Worm (Caenorhabditis elegans) whole organism, early embryonic: ENCODE measurements around the gene B0228.7.

ENCODE experiments used
- B0310.2 ChIP-seq: sonication (generic microtip); optimal IDR thresholded peaks from 2 replicates; lab custom pipeline; 2016; ENCODE audit warnings: mild to moderate bottlenecking, missing genetic modification characterization, missing compliant biosample characterization
- F13C5.2 ChIP-seq: sonication (generic microtip); optimal IDR thresholded peaks from 2 replicates; lab custom pipeline; 2017; ENCODE audit warnings: mild to moderate bottlenecking, missing genetic modification characterization, inconsistent platforms, missing compliant biosample characterization
- aly-1 ChIP-seq: sonication (generic microtip); optimal IDR thresholded peaks from 2 replicates; lab custom pipeline; 2016; ENCODE audit warnings: missing genetic modification characterization, missing compliant biosample characterization
- ama-1 ChIP-seq: fragments of 150-350 bp; optimal IDR thresholded peaks from 2 replicates; lab custom pipeline; 2014
- ceh-13 ChIP-seq: fragments of 200-800 bp; sonication (Bioruptor generic); optimal IDR thresholded peaks from 2 replicates; lab custom pipeline; 2018; ENCODE audit warnings: mild to moderate bottlenecking, missing genetic modification characterization, missing compliant biosample characterization
- ceh-36 ChIP-seq: sonication (generic microtip); optimal IDR thresholded peaks from 2 replicates; lab custom pipeline; 2016; ENCODE audit warnings: missing genetic modification characterization, inconsistent platforms, missing compliant biosample characterization
- ets-7 ChIP-seq: sonication (generic microtip); optimal IDR thresholded peaks from 2 replicates; lab custom pipeline; 2016; ENCODE audit warnings: missing genotype, missing genetic modification characterization, missing compliant biosample characterization
- flt-1 ChIP-seq: fragments of 200-800 bp; sonication (Bioruptor generic); IDR thresholded peaks from 2 replicates; pipeline ENCODE4 v1.3.6; 2022; ENCODE audit warnings: missing genetic modification characterization, missing compliant biosample characterization
- hmbx-1 ChIP-seq: sonication (generic microtip); optimal IDR thresholded peaks from 2 replicates; lab custom pipeline; 2016; ENCODE audit warnings: mild to moderate bottlenecking, missing genetic modification characterization, missing compliant biosample characterization
- hmg-4 ChIP-seq: fragments of 200-800 bp; sonication (Bioruptor generic); optimal IDR thresholded peaks from 2 replicates; lab custom pipeline; 2018; ENCODE audit warnings: mild to moderate bottlenecking, missing genetic modification characterization, missing compliant biosample characterization
- hnd-1 ChIP-seq: sonication (generic microtip); optimal IDR thresholded peaks from 2 replicates; lab custom pipeline; 2016; ENCODE audit warnings: missing genetic modification characterization, missing compliant biosample characterization
- pes-1 ChIP-seq: fragments of 200-800 bp; sonication (Bioruptor generic); IDR thresholded peaks from 2 replicates; pipeline ENCODE4 v1.3.6; 2022; ENCODE audit warnings: missing genetic modification reagents, missing genetic modification characterization, missing compliant biosample characterization
- scrt-1 ChIP-seq: fragments of 200-800 bp; sonication (Bioruptor generic); IDR thresholded peaks from 2 replicates; pipeline ENCODE4 v1.3.6; 2022; ENCODE audit warnings: missing genetic modification characterization, missing compliant biosample characterization
- sea-1 ChIP-seq: fragments of 200-800 bp; sonication (Bioruptor generic); conservative IDR thresholded peaks from 2 replicates; pipeline ENCODE4 v1.3.6; 2022; ENCODE audit warnings: missing genetic modification characterization, missing compliant biosample characterization
- tbx-11 ChIP-seq: fragments of 200-800 bp; sonication (Bioruptor generic); IDR thresholded peaks from 2 replicates; pipeline ENCODE4 v1.3.6; 2022; ENCODE audit warnings: missing genetic modification characterization, missing compliant biosample characterization
- tbx-37 ChIP-seq: fragments of 200-800 bp; sonication (Bioruptor generic); conservative IDR thresholded peaks from 2 replicates; pipeline ENCODE4 v1.3.6; 2022; ENCODE audit warnings: missing genetic modification reagents, missing genetic modification characterization, missing compliant biosample characterization
- tra-4 ChIP-seq: sonication (generic microtip); optimal IDR thresholded peaks from 2 replicates; lab custom pipeline; 2017; ENCODE audit warnings: missing genetic modification characterization, missing compliant biosample characterization

B0228.7 gene

ce11 chrII:7761440-7761839, 2.6 kb upstream of the B0228.7 start, which contains the start of gene B0228.8:
Gene B0228.8, minus strand, starts transcription at chrII:7761540.
- TF ChIP-seq F13C5.2 (no peak), ceh-13 (GFP tag; lab: Kevin White, UChicago) (no peak), tra-4 (tag; lab: Kevin White, UChicago) (no peak), hmbx-1 (no peak), ets-7 (tag; lab: Kevin White, UChicago) (no peak)

- TF ChIP-seq flt-1 (GFP tag; lab: Robert Waterston, UW) (peak; percentile 52), B0310.2 (tag; lab: Kevin White, UChicago) (no peak), hnd-1 (tag; lab: Kevin White, UChicago) (peak; percentile 20), tbx-37 (GFP tag; lab: Robert Waterston, UW) (peak; percentile 50; the same call in 1 of the 2 replicates), ceh-36 (tag; lab: Kevin White, UChicago) (no peak), hmbx-1 (no peak), ama-1 (lab: Kevin White, UChicago) (no peak), F13C5.2 (no peak), pes-1 (GFP tag; lab: Robert Waterston, UW) (no peak), sea-1 (GFP tag; lab: Robert Waterston, UW) (peak; percentile 78), scrt-1 (GFP tag; lab: Robert Waterston, UW) (peak; percentile 69), tra-4 (tag; lab: Kevin White, UChicago) (no peak), ets-7 (tag; lab: Kevin White, UChicago) (no peak), tbx-11 (GFP tag; lab: Robert Waterston, UW) (peak; percentile 64), ceh-13 (GFP tag; lab: Kevin White, UChicago) (peak; percentile 45), aly-1 (tag; lab: Kevin White, UChicago) (no peak), hmg-4 (GFP tag; lab: Kevin White, UChicago) (no peak)
Measured at ce11 chrII:7756810-7757209, 2.0 kb downstream of the B0228.7 start.

- no peak for TF ChIP-seq ets-7 (tag; lab: Kevin White, UChicago)
- TF ChIP-seq tra-4 (tag; lab: Kevin White, UChicago): no peak
- TF ChIP-seq tbx-37 (GFP tag; lab: Robert Waterston, UW): no peak
- TF ChIP-seq flt-1 (GFP tag; lab: Robert Waterston, UW): no peak
- TF ChIP-seq ceh-36 (tag; lab: Kevin White, UChicago): no peak
- no peak for TF ChIP-seq aly-1 (tag; lab: Kevin White, UChicago)
- no peak for TF ChIP-seq hnd-1 (tag; lab: Kevin White, UChicago)
- TF ChIP-seq hmbx-1: no peak
- TF ChIP-seq hmg-4 (GFP tag; lab: Kevin White, UChicago): no peak
- no peak for TF ChIP-seq ceh-13 (GFP tag; lab: Kevin White, UChicago)
- TF ChIP-seq ama-1 (lab: Kevin White, UChicago): no peak
Measured at ce11 chrII:7755116-7755571, 3.7 kb downstream of the B0228.7 start, which contains the start of the genes B0228.6 and B0228.1. Gene B0228.6, minus strand, starts transcription at chrII:7755166. Gene B0228.1, plus strand, starts transcription at chrII:7755343.

ce11 chrII:7753500-7753899, 5.3 kb downstream of the B0228.7 start, which contains the start of gene trx-1:
Gene trx-1, minus strand, starts transcription at chrII:7753600.
- TF ChIP-seq ama-1 (lab: Kevin White, UChicago): no peak
- no peak for TF ChIP-seq tbx-37 (GFP tag; lab: Robert Waterston, UW)
- no peak for TF ChIP-seq flt-1 (GFP tag; lab: Robert Waterston, UW)
- no peak for TF ChIP-seq tbx-11 (GFP tag; lab: Robert Waterston, UW)
- TF ChIP-seq ceh-13 (GFP tag; lab: Kevin White, UChicago): no peak
- no peak for TF ChIP-seq B0310.2 (tag; lab: Kevin White, UChicago)
- TF ChIP-seq sea-1 (GFP tag; lab: Robert Waterston, UW): no peak
- TF ChIP-seq ets-7 (tag; lab: Kevin White, UChicago): no peak
- TF ChIP-seq F13C5.2: no peak
- TF ChIP-seq hmg-4 (GFP tag; lab: Kevin White, UChicago): no peak
- no peak for TF ChIP-seq ceh-36 (tag; lab: Kevin White, UChicago)
- TF ChIP-seq scrt-1 (GFP tag; lab: Robert Waterston, UW): no peak
- no peak for TF ChIP-seq aly-1 (tag; lab: Kevin White, UChicago)
- TF ChIP-seq hnd-1 (tag; lab: Kevin White, UChicago): no peak

ce11 chrII:7736725-7737124, 22.1 kb downstream of the B0228.7 start:
- no peak for TF ChIP-seq F13C5.2
- no peak for TF ChIP-seq ama-1 (lab: Kevin White, UChicago)
- TF ChIP-seq hnd-1 (tag; lab: Kevin White, UChicago): no peak
- no peak for TF ChIP-seq sea-1 (GFP tag; lab: Robert Waterston, UW)
- no peak for TF ChIP-seq ceh-13 (GFP tag; lab: Kevin White, UChicago)
- TF ChIP-seq tbx-37 (GFP tag; lab: Robert Waterston, UW): no peak
- TF ChIP-seq tra-4 (tag; lab: Kevin White, UChicago): no peak
- TF ChIP-seq ceh-36 (tag; lab: Kevin White, UChicago): no peak
- TF ChIP-seq tbx-11 (GFP tag; lab: Robert Waterston, UW): no peak
- TF ChIP-seq scrt-1 (GFP tag; lab: Robert Waterston, UW): no peak

ce11 chrII:7724603-7725002, 34.2 kb downstream of the B0228.7 start, which contains the start of gene cpna-2:
Gene cpna-2, plus strand, starts transcription at chrII:7724903.
- TF ChIP-seq aly-1 (tag; lab: Kevin White, UChicago): no peak
- TF ChIP-seq hmg-4 (GFP tag; lab: Kevin White, UChicago): no peak
- no peak for TF ChIP-seq flt-1 (GFP tag; lab: Robert Waterston, UW)
- TF ChIP-seq B0310.2 (tag; lab: Kevin White, UChicago): no peak

- no peak for TF ChIP-seq F13C5.2
- TF ChIP-seq pes-1 (GFP tag; lab: Robert Waterston, UW): no peak
- TF ChIP-seq flt-1 (GFP tag; lab: Robert Waterston, UW): no peak
- no peak for TF ChIP-seq ceh-13 (GFP tag; lab: Kevin White, UChicago)
- no peak for TF ChIP-seq ets-7 (tag; lab: Kevin White, UChicago)
- no peak for TF ChIP-seq ama-1 (lab: Kevin White, UChicago)
- no peak for TF ChIP-seq tra-4 (tag; lab: Kevin White, UChicago)
- TF ChIP-seq hmg-4 (GFP tag; lab: Kevin White, UChicago): no peak
- no peak for TF ChIP-seq tbx-11 (GFP tag; lab: Robert Waterston, UW)
- TF ChIP-seq aly-1 (tag; lab: Kevin White, UChicago): no peak
- TF ChIP-seq ceh-36 (tag; lab: Kevin White, UChicago): no peak
- no peak for TF ChIP-seq sea-1 (GFP tag; lab: Robert Waterston, UW)
- TF ChIP-seq tbx-37 (GFP tag; lab: Robert Waterston, UW): no peak
- no peak for TF ChIP-seq hmbx-1
- TF ChIP-seq scrt-1 (GFP tag; lab: Robert Waterston, UW): no peak
- no peak for TF ChIP-seq hnd-1 (tag; lab: Kevin White, UChicago)
- TF ChIP-seq B0310.2 (tag; lab: Kevin White, UChicago): no peak
Measured at ce11 chrII:7722784-7723183, 36.0 kb downstream of the B0228.7 start.
